Worm (Caenorhabditis elegans) whole organism, late embryonic: Measurements from ENCODE around the gene T05A8.6.

Experiments used
- ahr-1 ChIP-seq: sonication (generic microtip); optimal IDR thresholded peaks from 2 replicates; lab custom pipeline; 2016; ENCODE audit warnings: missing genetic modification characterization, missing compliant biosample characterization
- ama-1 ChIP-seq: fragments of 150-350 bp; optimal IDR thresholded peaks from 2 replicates; lab custom pipeline; 2014
- ceh-18 ChIP-seq: sonication (generic microtip); optimal IDR thresholded peaks from 2 replicates; lab custom pipeline; 2016; ENCODE audit warnings: missing genetic modification characterization, missing compliant biosample characterization
- ceh-19 ChIP-seq: fragments of 200-800 bp; sonication (Bioruptor generic); optimal IDR thresholded peaks from 2 replicates; lab custom pipeline; 2018; ENCODE audit warnings: mild to moderate bottlenecking, missing genetic modification characterization, missing compliant biosample characterization
- che-1 ChIP-seq: sonication (generic microtip); optimal IDR thresholded peaks from 2 replicates; lab custom pipeline; 2016; ENCODE audit warnings: mild to moderate bottlenecking, missing genetic modification characterization, missing compliant biosample characterization
- dmd-4 ChIP-seq: sonication (generic microtip); optimal IDR thresholded peaks from 2 replicates; lab custom pipeline; 2016; ENCODE audit warnings: borderline replicate concordance, missing genetic modification characterization, missing compliant biosample characterization
- hlh-30 ChIP-seq: sonication (generic microtip); optimal IDR thresholded peaks from 2 replicates; lab custom pipeline; 2017; ENCODE audit warnings: antibody characterized with exemption, missing genetic modification characterization, missing compliant biosample characterization; ENCODE audit not compliant: insufficient read depth
- rnt-1 ChIP-seq: sonication (generic microtip); optimal IDR thresholded peaks from 2 replicates; lab custom pipeline; 2016; ENCODE audit warnings: missing genetic modification characterization, missing compliant biosample characterization
- unc-55 ChIP-seq: sonication (generic microtip); optimal IDR thresholded peaks from 2 replicates; lab custom pipeline; 2017; ENCODE audit warnings: missing biosample characterization, missing genetic modification reagents, missing genetic modification characterization

DNA sequence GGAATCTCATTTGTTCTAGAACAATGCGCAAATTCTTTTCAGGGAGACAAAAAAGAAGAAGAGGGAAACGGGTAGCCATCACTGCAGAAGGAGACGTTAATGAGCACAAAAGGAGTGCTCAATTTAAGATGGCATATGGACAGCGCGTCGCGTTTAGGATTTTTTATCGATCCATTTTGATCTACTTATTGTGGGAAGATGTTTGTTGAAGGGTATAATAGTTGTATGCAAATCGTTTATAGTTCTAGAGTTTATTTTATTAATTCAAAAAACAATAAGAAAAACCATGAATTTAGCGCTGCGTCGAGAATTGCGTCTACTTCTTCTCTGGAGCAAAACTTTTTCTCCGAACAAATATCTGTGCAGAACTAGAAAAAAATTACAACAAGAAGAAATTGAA, 34.0 kb upstream of the T05A8.6 start, which contains the start of gene sdz-9:
- no peak for TF ChIP-seq rnt-1
- TF ChIP-seq ama-1 (lab: Kevin White, UChicago), result no peak
- no peak for TF ChIP-seq hlh-30
- TF ChIP-seq unc-55 (GFP tag; lab: Kevin White, UChicago), result no peak
- no peak for TF ChIP-seq ceh-18 (tag; lab: Kevin White, UChicago)
- no peak for TF ChIP-seq ceh-19 (GFP tag; lab: Kevin White, UChicago)
- TF ChIP-seq dmd-4 (tag; lab: Kevin White, UChicago), result no peak
- no peak for TF ChIP-seq ahr-1 (tag; lab: Kevin White, UChicago)
- no peak for TF ChIP-seq che-1
